Worm (Caenorhabditis elegans) whole organism, late embryonic: ENCODE results near the gene F40C5.2.

Experiments used
- ceh-14 ChIP-seq: sonication (generic microtip); optimal IDR thresholded peaks from 2 replicates; lab custom pipeline; 2016; ENCODE audit warnings: missing genotype, missing genetic modification characterization, missing compliant biosample characterization
- ceh-6 ChIP-seq: fragments of 200-800 bp; sonication (Bioruptor generic); optimal IDR thresholded peaks from 2 replicates; lab custom pipeline; 2018; ENCODE audit warnings: mild to moderate bottlenecking, missing genetic modification characterization, missing compliant biosample characterization
- gmeb-2 ChIP-seq: sonication (generic microtip); optimal IDR thresholded peaks from 2 replicates; lab custom pipeline; 2016; ENCODE audit warnings: missing genetic modification characterization, inconsistent platforms, missing compliant biosample characterization
- hlh-30 ChIP-seq: sonication (generic microtip); optimal IDR thresholded peaks from 2 replicates; lab custom pipeline; 2017; ENCODE audit warnings: antibody characterized with exemption, missing genetic modification characterization, missing compliant biosample characterization; ENCODE audit not compliant: insufficient read depth
- ref-2 ChIP-seq: sonication (generic microtip); optimal IDR thresholded peaks from 2 replicates; lab custom pipeline; 2016; ENCODE audit warnings: missing genetic modification characterization, missing compliant biosample characterization

ce11 chrV:3605325-3605724, 34.5 kb downstream of the F40C5.2 start, which contains the start of gene T22F3.8:
- TF ChIP-seq hlh-30 (tag; lab: Kevin White, UChicago) (no peak), ceh-14 (tag; lab: Kevin White, UChicago) (no peak), gmeb-2 (tag; lab: Kevin White, UChicago) (no peak), ref-2 (tag; lab: Kevin White, UChicago) (no peak), ceh-6 (GFP tag; lab: Kevin White, UChicago) (no peak)
